Worm (Caenorhabditis elegans): Measurements from ENCODE around the gene R13D11.4.
"Not testable (repeated sequence)": the region's sequence is repeated elsewhere in the genome, so short reads cannot be mapped to it uniquely, and the experiment has no call there.

R13D11.4 gene

DNA sequence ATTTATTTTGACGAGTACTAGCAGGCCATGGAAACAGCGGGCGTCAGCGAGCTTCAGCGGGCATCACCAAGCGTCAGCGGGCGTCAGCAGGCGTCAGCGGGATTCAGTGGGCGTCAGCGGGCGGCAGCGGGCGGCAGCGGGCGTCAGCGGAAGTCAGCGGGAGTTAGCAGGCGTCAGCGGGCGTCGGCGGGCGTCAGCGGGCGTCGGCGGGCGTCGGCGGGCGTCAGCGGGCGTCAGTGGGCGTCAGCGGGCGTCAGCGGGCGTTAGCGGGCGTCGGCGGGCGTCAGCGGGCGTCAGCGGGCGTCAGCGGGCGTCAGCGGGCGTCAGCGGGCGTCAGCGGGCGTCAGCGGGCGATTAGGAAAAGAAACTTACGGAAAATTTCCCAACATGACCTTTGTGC lies 32.0 kb downstream of the R13D11.4 start:
- no peak for TF ChIP-seq cog-1 (tag; optimal IDR thresholded peaks at IDR 0.05)

DNA sequence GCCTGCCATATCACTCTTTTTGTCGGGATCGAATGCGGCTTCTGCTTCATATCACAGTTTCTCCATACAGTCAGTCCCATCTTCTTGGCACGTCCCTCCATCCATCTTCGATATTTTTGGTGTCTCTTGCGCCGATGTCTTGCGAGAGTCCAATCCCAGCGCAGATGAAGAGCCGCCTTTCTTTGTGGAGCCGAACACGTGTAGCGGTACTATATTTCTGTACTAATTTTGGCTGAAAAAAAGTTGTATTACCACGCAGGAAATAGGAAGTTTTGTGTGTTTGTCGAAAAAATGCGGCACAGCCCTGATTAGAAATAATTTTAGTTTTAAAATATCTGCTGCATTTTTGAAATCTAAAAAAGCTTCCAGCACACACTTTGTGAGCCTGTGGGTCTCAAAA lies 32.5 kb downstream of the R13D11.4 start, which contains the start of gene K09C6.8:
K09C6.8 (minus strand) TSS at position 101 of the 400 bp plus-strand sequence.
- not testable (repeated sequence) for TF ChIP-seq T22C8.4 (GFP tag; IDR thresholded peaks at IDR 0.05); ztf-29 (GFP tag; IDR thresholded peaks at IDR 0.05); klf-2 (GFP tag; conservative IDR thresholded peaks at IDR 0.05)

DNA sequence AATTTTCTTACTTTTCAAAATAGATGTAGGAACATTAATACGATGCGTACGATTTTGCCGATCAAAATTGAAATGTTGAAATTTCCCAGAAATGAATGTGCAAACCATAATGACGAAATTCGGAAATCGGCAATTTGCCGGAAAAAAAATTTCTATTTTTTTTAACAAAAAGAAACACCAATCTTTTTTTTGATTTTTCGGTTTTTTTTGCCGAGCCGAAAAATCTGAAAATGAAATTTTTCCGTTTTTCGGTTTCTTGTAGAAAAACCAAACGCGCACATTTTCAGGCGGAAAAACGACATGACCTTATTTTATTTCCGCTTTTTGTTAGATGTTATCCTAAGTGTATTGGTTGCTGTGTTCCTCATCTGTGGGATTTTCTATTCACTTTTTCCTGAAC lies 36.9 kb downstream of the R13D11.4 start, which contains the start of gene srbc-13:
srbc-13 (plus strand) TSS at position 301 of the 400 bp plus-strand sequence.
- TF ChIP-seq cog-1 (tag; optimal IDR thresholded peaks at IDR 0.05) (no peak), T22C8.4 (GFP tag; IDR thresholded peaks at IDR 0.05) (no peak), tab-1 (GFP tag; IDR thresholded peaks at IDR 0.05) (no peak), ztf-29 (GFP tag; IDR thresholded peaks at IDR 0.05) (no peak), ztf-23 (GFP tag; IDR thresholded peaks at IDR 0.05) (no peak), ref-1 (GFP tag; conservative IDR thresholded peaks at IDR 0.05) (no peak), med-1 (GFP tag; optimal IDR thresholded peaks at IDR 0.05; ENCODE audit: insufficient read depth) (no peak), klf-2 (GFP tag; conservative IDR thresholded peaks at IDR 0.05) (no peak), flt-1 (GFP tag; IDR thresholded peaks at IDR 0.05) (no peak)

DNA sequence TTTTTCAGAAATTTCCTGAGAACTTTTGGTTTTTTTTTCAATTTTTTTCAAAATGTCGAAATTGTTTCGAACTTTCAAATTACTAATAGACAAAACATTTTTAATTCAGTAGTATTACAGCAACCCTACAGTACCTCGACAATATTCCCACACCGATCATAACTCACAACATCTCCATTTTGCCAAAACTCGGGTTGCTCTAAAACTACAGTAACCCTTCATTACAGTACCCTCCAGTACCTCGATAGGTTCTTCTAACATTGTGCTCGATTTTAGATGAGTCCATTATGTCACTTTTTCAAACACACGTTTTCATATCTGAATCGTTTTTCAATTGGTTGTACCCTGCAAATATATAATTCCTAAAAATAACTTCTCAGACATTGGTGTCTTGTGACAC lies 38.4 kb downstream of the R13D11.4 start:
- TF ChIP-seq flt-1 (GFP tag; IDR thresholded peaks at IDR 0.05) (no peak), cog-1 (tag; optimal IDR thresholded peaks at IDR 0.05) (no peak), klf-2 (GFP tag; conservative IDR thresholded peaks at IDR 0.05) (no peak), ref-1 (GFP tag; conservative IDR thresholded peaks at IDR 0.05) (no peak), T22C8.4 (GFP tag; IDR thresholded peaks at IDR 0.05) (no peak), ztf-29 (GFP tag; IDR thresholded peaks at IDR 0.05) (no peak), med-1 (GFP tag; optimal IDR thresholded peaks at IDR 0.05; ENCODE audit: insufficient read depth) (no peak), ztf-23 (GFP tag; IDR thresholded peaks at IDR 0.05) (no peak), tab-1 (GFP tag; IDR thresholded peaks at IDR 0.05) (no peak)

DNA sequence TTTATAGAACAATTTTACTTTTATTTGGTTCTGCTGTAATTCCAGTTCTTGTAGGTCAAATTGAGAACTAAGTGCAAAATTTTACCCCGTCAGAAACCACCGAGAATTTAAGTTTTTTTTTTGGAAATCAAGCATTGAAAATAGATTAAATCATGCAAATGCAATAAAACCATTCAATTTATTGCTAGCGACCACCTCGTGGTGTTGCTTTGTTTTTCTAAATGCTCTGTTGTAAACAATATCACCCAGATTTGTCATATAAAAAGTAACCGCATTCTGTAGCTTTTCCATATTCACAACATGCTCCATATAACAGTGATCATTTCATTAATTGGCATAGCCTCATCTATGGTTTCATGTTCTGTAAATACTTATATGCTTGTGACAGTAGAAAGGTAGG lies 38.9 kb downstream of the R13D11.4 start, which contains the start of gene srbc-12:
srbc-12 (plus strand) TSS at position 301 of the 400 bp plus-strand sequence.
- TF ChIP-seq tab-1 (GFP tag; IDR thresholded peaks at IDR 0.05) (no peak), klf-2 (GFP tag; conservative IDR thresholded peaks at IDR 0.05) (no peak), ztf-23 (GFP tag; IDR thresholded peaks at IDR 0.05) (no peak), ref-1 (GFP tag; conservative IDR thresholded peaks at IDR 0.05) (no peak), T22C8.4 (GFP tag; IDR thresholded peaks at IDR 0.05) (no peak), cog-1 (tag; optimal IDR thresholded peaks at IDR 0.05) (no peak), med-1 (GFP tag; optimal IDR thresholded peaks at IDR 0.05; ENCODE audit: insufficient read depth) (no peak), flt-1 (GFP tag; IDR thresholded peaks at IDR 0.05) (no peak), ztf-29 (GFP tag; IDR thresholded peaks at IDR 0.05) (no peak)

DNA sequence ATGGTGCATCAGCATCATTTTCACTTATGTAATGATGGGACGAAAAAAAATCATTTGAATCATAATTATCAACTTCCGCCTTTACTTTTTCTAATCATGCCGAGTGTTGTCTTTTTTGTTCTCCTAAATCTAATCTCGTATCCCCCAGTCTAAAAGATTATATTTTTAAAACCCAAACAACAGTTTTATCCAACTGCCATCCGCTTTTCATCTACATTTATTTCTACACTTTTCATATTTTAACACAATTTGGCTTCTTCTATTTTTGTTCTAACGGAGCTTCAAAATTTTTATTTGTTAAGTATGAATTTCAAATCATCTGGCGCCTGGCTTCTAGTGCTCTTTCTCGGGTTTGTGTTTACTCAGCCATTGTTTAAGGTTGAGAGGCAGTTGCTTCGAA lies 41.6 kb downstream of the R13D11.4 start, which contains the start of gene K09C6.3:
K09C6.3 (plus strand) TSS at position 301 of the 400 bp plus-strand sequence.
- no peak for TF ChIP-seq T22C8.4 (GFP tag; IDR thresholded peaks at IDR 0.05)
- no peak for TF ChIP-seq cog-1 (tag; optimal IDR thresholded peaks at IDR 0.05)
- no peak for TF ChIP-seq flt-1 (GFP tag; IDR thresholded peaks at IDR 0.05)
- TF ChIP-seq ztf-29 (GFP tag; IDR thresholded peaks at IDR 0.05): no peak
- TF ChIP-seq med-1 (GFP tag; optimal IDR thresholded peaks at IDR 0.05; ENCODE audit: insufficient read depth): no peak
- TF ChIP-seq tab-1 (GFP tag; IDR thresholded peaks at IDR 0.05): no peak
- no peak for TF ChIP-seq klf-2 (GFP tag; conservative IDR thresholded peaks at IDR 0.05)
- no peak for TF ChIP-seq ref-1 (GFP tag; conservative IDR thresholded peaks at IDR 0.05)
- no peak for TF ChIP-seq ztf-23 (GFP tag; IDR thresholded peaks at IDR 0.05)

DNA sequence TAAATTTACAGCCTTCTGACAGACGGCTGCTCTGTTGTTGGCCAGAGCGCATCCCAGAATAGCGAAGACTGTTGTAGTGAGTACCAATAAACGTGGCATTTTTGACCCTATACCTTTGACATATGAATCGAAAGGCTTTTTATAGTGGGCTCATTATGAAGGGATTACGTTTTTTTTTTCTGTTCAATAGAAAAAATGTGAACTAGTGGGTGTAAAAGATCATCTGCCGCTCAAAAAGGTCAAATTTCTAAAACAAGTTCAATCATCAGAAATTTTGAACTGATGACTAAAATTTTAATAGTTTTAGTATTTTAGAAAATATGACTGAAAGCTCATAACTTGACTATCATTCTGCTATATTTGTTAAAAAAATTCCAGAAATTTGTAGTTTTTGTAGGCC lies 44.4 kb downstream of the R13D11.4 start, which contains the start of gene K09C6.9:
K09C6.9 (minus strand) TSS at position 101 of the 400 bp plus-strand sequence.
- TF ChIP-seq flt-1 (GFP tag; IDR thresholded peaks at IDR 0.05) (no peak), ztf-29 (GFP tag; IDR thresholded peaks at IDR 0.05) (no peak), tab-1 (GFP tag; IDR thresholded peaks at IDR 0.05) (no peak), klf-2 (GFP tag; conservative IDR thresholded peaks at IDR 0.05) (no peak), T22C8.4 (GFP tag; IDR thresholded peaks at IDR 0.05) (no peak), ztf-23 (GFP tag; IDR thresholded peaks at IDR 0.05) (no peak), med-1 (GFP tag; optimal IDR thresholded peaks at IDR 0.05; ENCODE audit: insufficient read depth) (no peak)

DNA sequence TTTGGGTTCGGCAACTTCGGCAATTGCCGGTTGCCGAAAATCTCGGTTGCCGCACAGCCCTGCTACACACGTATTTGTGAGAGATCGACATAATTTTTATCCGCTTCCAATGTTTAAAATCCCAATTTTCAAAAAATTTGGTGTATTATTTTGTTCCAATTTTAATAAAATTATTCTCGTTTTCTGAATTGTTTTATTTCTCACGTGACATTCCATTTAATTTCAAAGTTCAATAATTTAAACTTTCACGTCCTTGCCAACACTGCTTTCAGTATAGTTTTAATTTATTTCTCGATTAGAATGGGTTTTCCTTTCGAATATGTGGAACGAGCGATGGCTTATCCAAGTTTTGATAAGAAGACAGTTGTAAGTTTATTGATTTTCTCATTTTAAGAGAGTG lies 45.9 kb downstream of the R13D11.4 start, which contains the start of gene K09C6.2:
K09C6.2 (plus strand) TSS at position 301 of the 400 bp plus-strand sequence.
- TF ChIP-seq ztf-23 (GFP tag; IDR thresholded peaks at IDR 0.05): no peak
- TF ChIP-seq tab-1 (GFP tag; IDR thresholded peaks at IDR 0.05): no peak
- no peak for TF ChIP-seq ztf-29 (GFP tag; IDR thresholded peaks at IDR 0.05)
- TF ChIP-seq ref-1 (GFP tag; conservative IDR thresholded peaks at IDR 0.05): no peak
- no peak for TF ChIP-seq klf-2 (GFP tag; conservative IDR thresholded peaks at IDR 0.05)
- TF ChIP-seq cog-1 (tag; optimal IDR thresholded peaks at IDR 0.05): no peak
- TF ChIP-seq med-1 (GFP tag; optimal IDR thresholded peaks at IDR 0.05; ENCODE audit: insufficient read depth): no peak

DNA sequence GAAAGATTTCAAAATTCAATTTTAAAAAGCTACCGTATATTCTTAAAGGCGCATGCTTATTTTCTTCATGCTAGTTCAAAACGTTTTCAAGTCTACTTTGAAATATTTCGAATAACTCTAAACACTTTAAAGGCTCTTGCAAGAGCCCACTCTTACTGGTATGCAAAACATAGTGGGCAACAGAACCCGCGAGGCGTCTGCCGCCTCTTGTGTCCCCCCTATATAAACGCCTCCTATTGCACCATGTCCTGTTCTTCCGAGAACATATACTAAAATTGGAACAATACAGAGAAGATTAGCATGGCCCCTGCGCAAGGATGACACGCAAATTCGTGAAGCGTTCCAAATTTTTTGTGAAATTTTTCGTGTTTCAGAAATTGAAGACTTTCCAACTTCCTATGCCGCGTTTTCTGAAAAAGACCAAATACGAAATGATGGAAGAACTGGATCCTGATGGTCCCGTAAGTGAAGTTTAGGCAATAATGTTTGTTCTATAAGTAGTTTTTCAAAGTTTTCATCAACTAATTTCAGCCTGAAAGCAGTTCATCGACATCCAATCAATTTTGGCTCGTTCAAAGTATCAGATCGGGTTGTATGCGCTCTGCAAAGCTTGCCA lies 48.3 kb downstream of the R13D11.4 start:
- TF ChIP-seq flt-1 (GFP tag; IDR thresholded peaks at IDR 0.05) (0 out of 2 replicates have a peak, but pooled peaks have one; percentile 49), cog-1 (tag; optimal IDR thresholded peaks at IDR 0.05) (no peak), ztf-29 (GFP tag; IDR thresholded peaks at IDR 0.05) (0 out of 2 replicates have a peak, but pooled peaks have one; percentile 17)

Measured in whole organism, midembryonic.